Worm (Caenorhabditis elegans): ENCODE measurements around the gene ptr-4.
A peak's percentile ranks its signal among the peaks of the same experiment; 100 is the strongest.

The ptr-4 gene

DNA sequence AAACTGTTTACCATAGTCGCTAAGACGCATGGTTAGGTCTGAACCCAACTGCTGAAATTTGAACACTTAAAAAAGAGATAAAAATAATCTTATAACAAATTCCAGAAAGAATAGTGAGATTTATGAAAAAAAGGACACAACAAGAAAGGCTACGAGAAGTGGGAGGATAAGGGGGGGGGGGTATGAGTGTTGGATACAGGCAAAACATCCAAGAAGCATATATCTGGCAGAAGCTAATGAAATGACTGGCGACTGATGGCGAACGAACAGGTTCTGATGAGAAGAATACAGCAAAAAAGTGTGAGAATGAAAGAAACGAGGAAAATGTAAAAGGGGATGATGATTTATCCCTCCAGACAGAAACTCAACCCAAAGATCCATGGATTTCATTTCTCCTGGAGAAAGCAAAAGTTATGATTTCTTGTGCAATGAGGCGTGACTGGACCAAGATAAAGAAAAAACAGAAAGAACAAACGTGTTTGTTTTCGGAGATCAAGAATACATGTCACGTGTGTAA, at the start of gene ptr-4:
Gene ptr-4, minus strand, starts transcription at position 51 of the 517 bp plus-strand sequence.
- no peak for TF ChIP-seq pha-4 (GFP tag; IDR thresholded peaks at IDR 0.05)
- TF ChIP-seq pha-4 (tag; optimal IDR thresholded peaks at IDR 0.05), result no peak
- peak in 1 of 2 experiments; percentile 92 for TF ChIP-seq unc-62 (GFP tag; optimal IDR thresholded peaks at IDR 0.05 in 1 of 2)
- no peak for TF ChIP-seq unc-62 (tag; optimal IDR thresholded peaks at IDR 0.05)

DNA sequence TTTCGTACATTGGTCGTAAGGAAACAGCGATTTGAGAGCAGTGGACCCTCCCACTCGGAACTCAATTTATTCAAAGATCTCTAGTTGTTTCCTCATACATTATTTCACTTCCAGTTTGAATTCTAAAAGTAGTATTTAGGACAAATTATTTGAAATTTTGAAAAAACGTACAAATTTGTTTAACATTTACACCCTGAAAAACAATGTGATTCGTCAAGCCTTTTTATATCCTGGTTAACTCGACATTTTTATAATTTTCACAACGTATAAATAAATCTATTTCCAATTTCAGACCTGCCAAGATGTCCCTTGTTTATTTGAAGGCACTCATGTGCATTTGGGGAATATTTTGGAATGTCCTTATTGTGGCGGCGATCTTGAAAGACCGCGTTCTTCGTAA, 49.7 kb upstream of the ptr-4 start, which contains the start of gene C15H9.3:
Gene C15H9.3, plus strand, starts transcription at position 301 of the 400 bp plus-strand sequence.
- TF ChIP-seq unc-62 (GFP tag; optimal IDR thresholded peaks at IDR 0.05 in 1 of 2) (peak in 1 of 2 experiments; percentile 72), unc-62 (tag; optimal IDR thresholded peaks at IDR 0.05) (no peak), php-3 (GFP tag; IDR thresholded peaks at IDR 0.05) (no peak)

DNA sequence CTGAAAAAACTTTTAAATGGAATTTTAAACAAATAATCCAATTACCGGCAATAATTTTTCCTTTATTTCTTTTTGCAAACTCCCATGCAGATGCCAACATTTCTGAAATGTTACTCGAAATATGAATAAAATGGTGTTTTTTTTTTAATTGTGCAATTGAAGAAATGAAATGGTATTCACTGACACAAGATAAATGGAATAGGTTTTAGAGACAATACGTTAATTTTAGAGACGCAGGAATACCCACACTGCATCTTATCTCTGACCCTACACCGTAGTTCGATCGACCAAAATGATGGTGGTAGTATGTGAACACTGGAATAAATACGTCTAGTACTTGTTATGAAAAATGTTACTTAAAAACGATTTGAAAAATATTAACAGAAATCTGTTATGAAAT, 47.0 kb upstream of the ptr-4 start, which contains the start of gene prx-3:
Gene prx-3, minus strand, starts transcription at position 101 of the 400 bp plus-strand sequence.
- TF ChIP-seq ceh-20 (GFP tag; IDR thresholded peaks at IDR 0.05), result no peak
- TF ChIP-seq zag-1 (tag; optimal IDR thresholded peaks at IDR 0.05), result no peak
- TF ChIP-seq pha-4 (GFP tag; IDR thresholded peaks at IDR 0.05), result no peak
- TF ChIP-seq pha-4 (tag; optimal IDR thresholded peaks at IDR 0.05), result no peak
- no peak for TF ChIP-seq nhr-10 (tag; optimal IDR thresholded peaks at IDR 0.05)
- no peak for TF ChIP-seq lsy-2 (tag; optimal IDR thresholded peaks at IDR 0.05)
- TF ChIP-seq duxl-1 (tag; optimal IDR thresholded peaks at IDR 0.05; ENCODE audit: poor library complexity), result no peak
- peak; percentile 37 for TF ChIP-seq dve-1 (tag; optimal IDR thresholded peaks at IDR 0.05; ENCODE audit: insufficient read depth)
- TF ChIP-seq jun-1 (tag; optimal IDR thresholded peaks at IDR 0.05), result no peak
- no peak for TF ChIP-seq daf-16 (GFP tag; optimal IDR thresholded peaks at IDR 0.05)
- peak; percentile 43 for TF ChIP-seq daf-16 (tag; optimal IDR thresholded peaks at IDR 0.05)
- TF ChIP-seq skn-1 (tag; optimal IDR thresholded peaks at IDR 0.05), result no peak
- no peak for TF ChIP-seq snpc-4 (tag; optimal IDR thresholded peaks at IDR 0.05)
- no peak for TF ChIP-seq ceh-62 (tag; optimal IDR thresholded peaks at IDR 0.05)
- no peak for TF ChIP-seq set-16 (GFP tag; IDR thresholded peaks at IDR 0.05)
- no peak for TF ChIP-seq nhr-48 (tag; optimal IDR thresholded peaks at IDR 0.05)
- no peak for TF ChIP-seq F10B5.3 (tag; optimal IDR thresholded peaks at IDR 0.05)
- no peak for TF ChIP-seq arid-1 (GFP tag; conservative IDR thresholded peaks at IDR 0.05)
- no peak for TF ChIP-seq R02D3.7 (tag; optimal IDR thresholded peaks at IDR 0.05)
- TF ChIP-seq nhr-28 (tag; optimal IDR thresholded peaks at IDR 0.05), result peak; percentile 5
- no peak for TF ChIP-seq mdt-29 (GFP tag; IDR thresholded peaks at IDR 0.05)
- no peak for TF ChIP-seq nhr-76 (tag; optimal IDR thresholded peaks at IDR 0.05)
- TF ChIP-seq daf-8 (GFP tag; IDR thresholded peaks at IDR 0.05), result no peak
- no peak for TF ChIP-seq madf-9 (GFP tag; conservative IDR thresholded peaks at IDR 0.05)
- no peak for TF ChIP-seq dpl-1 (GFP tag; optimal IDR thresholded peaks at IDR 0.05)
- TF ChIP-seq hif-1 (tag; optimal IDR thresholded peaks at IDR 0.05), result no peak
- TF ChIP-seq ces-1 (GFP tag; optimal IDR thresholded peaks at IDR 0.05), result no peak

DNA sequence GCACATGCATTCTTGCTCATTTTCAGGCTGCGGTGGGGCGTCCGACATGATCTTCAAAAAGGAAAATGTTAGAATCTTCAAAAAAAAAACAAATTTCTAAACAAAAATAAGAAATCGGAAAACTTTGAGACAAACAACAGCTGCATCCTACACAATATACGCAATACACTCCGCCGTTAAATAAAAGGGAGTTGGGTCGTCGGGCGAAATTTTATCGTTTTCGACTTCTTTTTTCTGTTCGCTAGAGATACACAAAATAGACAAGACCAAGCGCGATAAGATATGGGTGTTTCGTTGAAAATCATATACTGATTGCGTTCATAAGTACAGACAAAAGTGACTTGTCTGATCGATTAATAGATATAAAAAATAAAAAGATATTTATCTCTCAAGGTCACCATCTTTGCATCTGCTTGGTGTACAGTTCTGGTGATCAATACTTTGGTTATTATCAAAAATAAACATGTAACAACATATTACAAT, 43.5 kb upstream of the ptr-4 start, which contains the start of gene kynu-1:
Gene kynu-1, minus strand, starts transcription at position 51 of the 483 bp plus-strand sequence.
- TF ChIP-seq hlh-11 (tag; optimal IDR thresholded peaks at IDR 0.05) (peak; percentile 50), dve-1 (tag; optimal IDR thresholded peaks at IDR 0.05; ENCODE audit: insufficient read depth) (peak; percentile 56), dmd-6 (GFP tag; IDR thresholded peaks at IDR 0.05) (peak; percentile 31; the same call in 1 of the 2 replicates), nhr-28 (tag; optimal IDR thresholded peaks at IDR 0.05) (peak; percentile 83), vab-7 (GFP tag; IDR thresholded peaks at IDR 0.05) (no peak), lsy-2 (tag; optimal IDR thresholded peaks at IDR 0.05) (peak in 1 of 2 experiments; percentile 27), daf-19 (GFP tag; conservative IDR thresholded peaks at IDR 0.05) (no peak), daf-16 (GFP tag; optimal IDR thresholded peaks at IDR 0.05) (no peak), daf-16 (tag; optimal IDR thresholded peaks at IDR 0.05) (peak; percentile 45), Y105C5A.15 (GFP tag; IDR thresholded peaks at IDR 0.05) (no peak)
